Worm (Caenorhabditis elegans) whole organism, L3 larva: Measurements from ENCODE around the gene K09C8.8.

Experiments
- ZK546.5 ChIP-seq: sonication (generic microtip); optimal IDR thresholded peaks from 2 replicates; lab custom pipeline; 2017; ENCODE audit warnings: missing biosample characterization, missing genetic modification characterization
- aly-2 ChIP-seq: fragments of 150-350 bp; optimal IDR thresholded peaks from 2 replicates; lab custom pipeline; 2014; ENCODE audit warnings: missing biosample characterization, missing genetic modification characterization
- ama-1 ChIP-seq: fragments of 150-350 bp; optimal IDR thresholded peaks from 2 replicates; lab custom pipeline; 2018
- ceh-28 ChIP-seq: fragments of 150-350 bp; optimal IDR thresholded peaks from 2 replicates; lab custom pipeline; 2014; ENCODE audit warnings: missing biosample characterization, missing genetic modification reagents, missing genetic modification characterization
- ceh-82 ChIP-seq: fragments of 150-350 bp; optimal IDR thresholded peaks from 2 replicates; lab custom pipeline; 2014; ENCODE audit warnings: missing biosample characterization, missing genetic modification characterization
- daf-12 ChIP-seq: fragments of 150-350 bp; optimal IDR thresholded peaks from 2 replicates; lab custom pipeline; 2014; ENCODE audit warnings: missing biosample characterization, missing genetic modification reagents, missing genetic modification characterization
- egl-27 ChIP-seq: sonication (generic microtip); optimal IDR thresholded peaks from 4 replicates; lab custom pipeline; 2017; ENCODE audit warnings: missing biosample characterization, missing genetic modification reagents, missing genetic modification characterization
- elt-1 ChIP-seq: fragments of 150-350 bp; optimal IDR thresholded peaks from 2 replicates; lab custom pipeline; 2014; ENCODE audit warnings: missing biosample characterization, missing genetic modification characterization
- elt-2 ChIP-seq: sonication (generic microtip); optimal IDR thresholded peaks from 2 replicates; lab custom pipeline; 2016; ENCODE audit warnings: missing genetic modification reagents, mild to moderate bottlenecking, missing genetic modification characterization, missing compliant biosample characterization
- elt-3 ChIP-seq, 3 experiments: fragments of 150-350 bp in 1 of 3; sonication (generic microtip) in 2 of 3; optimal IDR thresholded peaks; 2 replicates in 2 of 3; 4 replicates in 1 of 3; lab custom pipeline; 2014 to 2017; ENCODE audit warnings: missing biosample characterization in 3 of 3, missing genetic modification characterization in 3 of 3
- eor-1 ChIP-seq, 2 experiments: fragments of 150-350 bp; optimal IDR thresholded peaks; 2 replicates each; lab custom pipeline; 2014 to 2018; ENCODE audit warnings: missing biosample characterization in 2 of 2, missing genetic modification characterization in 2 of 2
- fos-1 ChIP-seq: fragments of 150-350 bp; optimal IDR thresholded peaks from 2 replicates; lab custom pipeline; 2014; ENCODE audit warnings: missing biosample characterization, missing genetic modification characterization
- hmg-11 ChIP-seq: sonication (generic microtip); optimal IDR thresholded peaks from 2 replicates; lab custom pipeline; 2016; ENCODE audit warnings: missing genetic modification characterization, missing compliant biosample characterization
- jun-1 ChIP-seq: fragments of 150-350 bp; optimal IDR thresholded peaks from 2 replicates; lab custom pipeline; 2014; ENCODE audit warnings: missing biosample characterization, missing genetic modification reagents, missing genetic modification characterization
- lin-15B ChIP-seq: fragments of 150-350 bp; optimal IDR thresholded peaks from 2 replicates; lab custom pipeline; 2014; ENCODE audit warnings: missing biosample characterization, missing genetic modification characterization
- lsy-12 ChIP-seq: sonication (generic microtip); optimal IDR thresholded peaks from 2 replicates; lab custom pipeline; 2016; ENCODE audit warnings: mild to moderate bottlenecking, missing genetic modification characterization, missing compliant biosample characterization
- mdl-1 ChIP-seq: fragments of 150-350 bp; optimal IDR thresholded peaks from 2 replicates; lab custom pipeline; 2014; ENCODE audit warnings: missing biosample characterization, missing genetic modification characterization
- mml-1 ChIP-seq: fragments of 150-350 bp; sonication (generic microtip); optimal IDR thresholded peaks from 3 replicates; lab custom pipeline; 2014; ENCODE audit warnings: missing biosample characterization, missing genetic modification characterization
- nfya-1 ChIP-seq: sonication (generic microtip); optimal IDR thresholded peaks from 2 replicates; lab custom pipeline; 2017; ENCODE audit warnings: missing genetic modification characterization, mild to moderate bottlenecking, missing compliant biosample characterization, antibody characterized with exemption, moderate library complexity; ENCODE audit not compliant: insufficient read depth
- nhr-11 ChIP-seq: fragments of 150-350 bp; optimal IDR thresholded peaks from 2 replicates; lab custom pipeline; 2014; ENCODE audit warnings: missing biosample characterization, missing genetic modification characterization
- nhr-12 ChIP-seq: fragments of 150-350 bp; optimal IDR thresholded peaks from 2 replicates; lab custom pipeline; 2014; ENCODE audit warnings: missing biosample characterization, missing genetic modification characterization
- nhr-23 ChIP-seq: fragments of 150-350 bp; optimal IDR thresholded peaks from 2 replicates; lab custom pipeline; 2014; ENCODE audit warnings: missing biosample characterization, missing genetic modification reagents, missing genetic modification characterization
- nhr-28 ChIP-seq: fragments of 150-350 bp; optimal IDR thresholded peaks from 2 replicates; lab custom pipeline; 2014; ENCODE audit warnings: missing biosample characterization, missing genetic modification characterization
- nhr-43 ChIP-seq: sonication (generic microtip); optimal IDR thresholded peaks from 2 replicates; lab custom pipeline; 2016; ENCODE audit warnings: mild to moderate bottlenecking, missing genetic modification characterization, missing compliant biosample characterization; ENCODE audit not compliant: poor library complexity, severe bottlenecking
- nhr-67 ChIP-seq: fragments of 150-350 bp; optimal IDR thresholded peaks from 2 replicates; lab custom pipeline; 2014; ENCODE audit warnings: missing biosample characterization, missing genetic modification characterization
- pqm-1 ChIP-seq: fragments of 150-350 bp; optimal IDR thresholded peaks from 2 replicates; lab custom pipeline; 2017; ENCODE audit warnings: missing biosample characterization, missing genetic modification characterization, inconsistent platforms
- unc-39 ChIP-seq: sonication (generic microtip); optimal IDR thresholded peaks from 4 replicates; lab custom pipeline; 2017; ENCODE audit warnings: missing biosample characterization, missing genetic modification characterization
- unc-62 ChIP-seq: fragments of 150-350 bp; sonication (generic microtip); optimal IDR thresholded peaks from 4 replicates; lab custom pipeline; 2014; ENCODE audit warnings: missing biosample characterization, missing genetic modification reagents, missing genetic modification characterization
- zag-1 ChIP-seq: fragments of 150-350 bp; optimal IDR thresholded peaks from 2 replicates; lab custom pipeline; 2014; ENCODE audit warnings: missing biosample characterization, missing genetic modification characterization
- ztf-11 ChIP-seq: fragments of 150-350 bp; optimal IDR thresholded peaks from 2 replicates; lab custom pipeline; 2014; ENCODE audit warnings: missing biosample characterization, missing genetic modification characterization

Gene K09C8.8

ce11 chrX:11001750-11002149 lies 31.0 kb downstream of the K09C8.8 start, which contains the start of gene col-177:
col-177 (minus strand) TSS chrX:11001850.
- TF ChIP-seq jun-1 (tag; lab: Kevin White, UChicago) (no peak), aly-2 (tag; lab: Kevin White, UChicago) (no peak), ceh-28 (tag; lab: Kevin White, UChicago) (no peak), nhr-43 (tag; lab: Kevin White, UChicago) (no peak), elt-2 (no peak), nhr-67 (tag; lab: Kevin White, UChicago) (no peak), mml-1 (no peak), pqm-1 (tag; lab: Kevin White, UChicago) (no peak), lin-15B (tag; lab: Kevin White, UChicago) (no peak), nhr-12 (tag; lab: Kevin White, UChicago) (no peak)

- TF ChIP-seq nhr-12 (tag; lab: Kevin White, UChicago), result no peak
- TF ChIP-seq lsy-12 (tag; lab: Kevin White, UChicago), result no peak
Observed at ce11 chrX:11003701-11004100, 33.0 kb downstream of the K09C8.8 start.

ce11 chrX:11007393-11007792 lies 36.7 kb downstream of the K09C8.8 start:
- TF ChIP-seq elt-2 (peak; percentile 58), unc-39 (no peak), nhr-11 (tag; lab: Kevin White, UChicago) (no peak), pqm-1 (tag; lab: Kevin White, UChicago) (peak; percentile 50)
- TF ChIP-seq, all 47 proteins: peak for 2

ce11 chrX:11008052-11008451 lies 37.3 kb downstream of the K09C8.8 start, which contains the start of gene del-5:
del-5 (minus strand) TSS chrX:11008181.
- TF ChIP-seq elt-2 (peak; percentile 90), ama-1 (no peak), nfya-1 (tag; lab: Kevin White, UChicago) (peak; percentile 16), mdl-1 (tag; lab: Kevin White, UChicago) (no peak), zag-1 (tag; lab: Kevin White, UChicago) (no peak), pqm-1 (tag; lab: Kevin White, UChicago) (peak; percentile 84), fos-1 (tag; lab: Kevin White, UChicago) (no peak), ZK546.5 (no peak), jun-1 (tag; lab: Kevin White, UChicago) (peak; percentile 6)

ce11 chrX:11008954-11009353 lies 38.2 kb downstream of the K09C8.8 start, which contains the start of gene ttr-31:
ttr-31 (minus strand) TSS chrX:11009054.
- TF ChIP-seq pqm-1 (tag; lab: Kevin White, UChicago) (no peak), elt-1 (tag; lab: Kevin White, UChicago) (no peak), eor-1 (tag; optimal IDR thresholded peaks at IDR 0.05; lab: Kevin White, UChicago) (no peak), daf-12 (tag; lab: Kevin White, UChicago) (no peak), nhr-23 (tag; lab: Kevin White, UChicago) (no peak), elt-3 (tag; optimal IDR thresholded peaks at IDR 0.05; lab: Kevin White, UChicago) (no peak), nhr-12 (tag; lab: Kevin White, UChicago) (no peak), jun-1 (tag; lab: Kevin White, UChicago) (no peak), lin-15B (tag; lab: Kevin White, UChicago) (no peak), ztf-11 (tag; lab: Kevin White, UChicago) (no peak), fos-1 (tag; lab: Kevin White, UChicago) (no peak), unc-62 (GFP tag; lab: Kevin White, UChicago) (no peak), unc-39 (no peak)
- TF ChIP-seq, all 47 proteins: peak for 0

ce11 chrX:11010565-11010964 lies 39.8 kb downstream of the K09C8.8 start, which contains the start of gene F58A3.4:
F58A3.4 (minus strand) TSS chrX:11010665.
- TF ChIP-seq nhr-28 (tag; lab: Kevin White, UChicago), result no peak
- no peak for TF ChIP-seq mml-1
- TF ChIP-seq nhr-67 (tag; lab: Kevin White, UChicago), result no peak
- no peak for TF ChIP-seq jun-1 (tag; lab: Kevin White, UChicago)
- TF ChIP-seq hmg-11 (tag; lab: Kevin White, UChicago), result no peak
- no peak for TF ChIP-seq aly-2 (tag; lab: Kevin White, UChicago)
- TF ChIP-seq elt-1 (tag; lab: Kevin White, UChicago), result no peak
- no peak for TF ChIP-seq ztf-11 (tag; lab: Kevin White, UChicago)
- no peak for TF ChIP-seq lsy-12 (tag; lab: Kevin White, UChicago)
- no peak for TF ChIP-seq egl-27 (tag; lab: Kevin White, UChicago)
- no peak for TF ChIP-seq ceh-82
- TF ChIP-seq nhr-43 (tag; lab: Kevin White, UChicago), result no peak
- TF ChIP-seq pqm-1 (tag; lab: Kevin White, UChicago), result no peak
- TF ChIP-seq lin-15B (tag; lab: Kevin White, UChicago), result no peak
